Worm (Caenorhabditis elegans) whole organism, L4 larva: Measurements from ENCODE around the gene F55G11.10.

ENCODE experiments used
- D1046.2 ChIP-seq: fragments of 200-800 bp; sonication (Bioruptor generic); IDR thresholded peaks from 2 replicates; pipeline ENCODE4 v1.3.6; 2022; ENCODE audit warnings: missing genetic modification characterization, missing compliant biosample characterization
- F26F4.8 ChIP-seq: fragments of 200-800 bp; sonication (Bioruptor generic); conservative IDR thresholded peaks from 2 replicates; pipeline ENCODE4 v1.3.6; 2022; ENCODE audit warnings: missing genetic modification characterization, missing compliant biosample characterization
- F37D6.2 ChIP-seq: sonication (generic microtip); optimal IDR thresholded peaks from 2 replicates; lab custom pipeline; 2016; ENCODE audit warnings: mild to moderate bottlenecking, missing genetic modification characterization, missing compliant biosample characterization
- F44E2.7 ChIP-seq: fragments of 200-800 bp; sonication (Bioruptor generic); IDR thresholded peaks from 2 replicates; pipeline ENCODE4 v2.1.2; 2022; ENCODE audit warnings: missing genetic modification characterization, missing compliant biosample characterization
- T20F7.1 ChIP-seq: fragments of 200-800 bp; sonication (Bioruptor generic); optimal IDR thresholded peaks from 2 replicates; lab custom pipeline; 2018; ENCODE audit warnings: mild to moderate bottlenecking, missing genetic modification characterization, missing compliant biosample characterization
- ZK337.2 ChIP-seq: fragments of 200-800 bp; sonication (Bioruptor generic); IDR thresholded peaks from 2 replicates; pipeline ENCODE4 v1.3.6; 2022; ENCODE audit warnings: missing genetic modification reagents, missing genetic modification characterization, missing compliant biosample characterization
- ZK546.5 ChIP-seq, 2 experiments: sonication (generic microtip); optimal IDR thresholded peaks; 2 replicates each; lab custom pipeline; 2017; ENCODE audit warnings: missing biosample characterization in 2 of 2, missing genetic modification characterization in 2 of 2
- arid-1 ChIP-seq: fragments of 200-800 bp; sonication (Bioruptor generic); conservative IDR thresholded peaks from 2 replicates; pipeline ENCODE4 v1.3.6; 2022; ENCODE audit warnings: missing genetic modification reagents, missing genetic modification characterization, missing compliant biosample characterization
- ceh-20 ChIP-seq: fragments of 200-800 bp; sonication (Bioruptor generic); IDR thresholded peaks from 2 replicates; pipeline ENCODE4 v1.3.6; 2022; ENCODE audit warnings: missing genetic modification reagents, missing genetic modification characterization, missing compliant biosample characterization
- ceh-32 ChIP-seq: sonication (generic microtip); optimal IDR thresholded peaks from 2 replicates; lab custom pipeline; 2016; ENCODE audit warnings: mild to moderate bottlenecking, missing genetic modification characterization, missing compliant biosample characterization; ENCODE audit not compliant: poor library complexity
- ces-1 ChIP-seq: fragments of 150-350 bp; sonication (generic microtip); optimal IDR thresholded peaks from 4 replicates; lab custom pipeline; 2014; ENCODE audit warnings: missing biosample characterization, missing genetic modification reagents, missing genetic modification characterization
- daf-16 ChIP-seq, 3 experiments: sonication (generic microtip); optimal IDR thresholded peaks; 2 replicates each; lab custom pipeline; 2016 to 2017; ENCODE audit warnings: missing genetic modification characterization in 3 of 3, missing genetic modification reagents in 3 of 3, mild to moderate bottlenecking in 2 of 3, missing compliant biosample characterization in 2 of 3, missing biosample characterization in 1 of 3, moderate library complexity in 1 of 3
- daf-19 ChIP-seq: fragments of 200-800 bp; sonication (Bioruptor generic); conservative IDR thresholded peaks from 2 replicates; pipeline ENCODE4 v1.3.6; 2022; ENCODE audit warnings: missing genetic modification characterization, missing compliant biosample characterization
- dmd-6 ChIP-seq: fragments of 200-800 bp; sonication (Bioruptor generic); IDR thresholded peaks from 2 replicates; pipeline ENCODE4 v1.3.6; 2022; ENCODE audit warnings: missing genetic modification reagents, missing genetic modification characterization, missing compliant biosample characterization
- duxl-1 ChIP-seq: sonication (generic microtip); optimal IDR thresholded peaks from 2 replicates; lab custom pipeline; 2016; ENCODE audit warnings: mild to moderate bottlenecking, missing genetic modification characterization, moderate library complexity, missing compliant biosample characterization; ENCODE audit not compliant: poor library complexity
- dve-1 ChIP-seq: sonication (generic microtip); optimal IDR thresholded peaks from 2 replicates; lab custom pipeline; 2017; ENCODE audit warnings: antibody characterized with exemption, mild to moderate bottlenecking, missing genetic modification characterization, missing compliant biosample characterization; ENCODE audit not compliant: insufficient read depth
- fkh-10 ChIP-seq: fragments of 150-350 bp; optimal IDR thresholded peaks from 2 replicates; lab custom pipeline; 2014; ENCODE audit warnings: missing biosample characterization, missing genetic modification reagents, missing genetic modification characterization
- fos-1 ChIP-seq: fragments of 150-350 bp; optimal IDR thresholded peaks from 2 replicates; lab custom pipeline; 2014; ENCODE audit warnings: missing biosample characterization, missing genetic modification characterization
- hlh-11 ChIP-seq: fragments of 200-800 bp; sonication (Bioruptor generic); optimal IDR thresholded peaks from 2 replicates; lab custom pipeline; 2018; ENCODE audit warnings: mild to moderate bottlenecking, missing genetic modification characterization, missing compliant biosample characterization
- lin-13 ChIP-seq: fragments of 150-350 bp; optimal IDR thresholded peaks from 2 replicates; lab custom pipeline; 2014; ENCODE audit warnings: missing biosample characterization, missing genetic modification reagents, missing genetic modification characterization
- lin-29 ChIP-seq: fragments of 200-800 bp; sonication (Bioruptor generic); IDR thresholded peaks from 2 replicates; pipeline ENCODE4 v1.3.6; 2022; ENCODE audit warnings: missing genetic modification reagents, missing genetic modification characterization, missing compliant biosample characterization
- madf-5 ChIP-seq, 2 experiments: fragments of 200-800 bp; sonication (Bioruptor generic); IDR thresholded peaks; 2 replicates each; pipeline ENCODE4 v1.3.6; 2022; ENCODE audit warnings: missing compliant biosample characterization in 2 of 2, missing genetic modification characterization in 2 of 2
- madf-9 ChIP-seq: fragments of 200-800 bp; sonication (Bioruptor generic); conservative IDR thresholded peaks from 2 replicates; pipeline ENCODE4 v1.3.6; 2022; ENCODE audit warnings: missing genetic modification reagents, missing genetic modification characterization, missing compliant biosample characterization
- mep-1 ChIP-seq: fragments of 150-350 bp; sonication (generic microtip); optimal IDR thresholded peaks from 3 replicates; lab custom pipeline; 2014; ENCODE audit warnings: missing biosample characterization, missing genetic modification characterization
- mes-2 ChIP-seq: sonication (generic microtip); optimal IDR thresholded peaks from 2 replicates; lab custom pipeline; 2016; ENCODE audit warnings: missing genotype, mild to moderate bottlenecking, missing genetic modification characterization, missing compliant biosample characterization; ENCODE audit not compliant: poor library complexity, severe bottlenecking
- nhr-10 ChIP-seq: fragments of 150-350 bp; optimal IDR thresholded peaks from 2 replicates; lab custom pipeline; 2014; ENCODE audit warnings: missing biosample characterization, missing genetic modification characterization
- nhr-28 ChIP-seq: fragments of 150-350 bp; optimal IDR thresholded peaks from 2 replicates; lab custom pipeline; 2014; ENCODE audit warnings: missing biosample characterization, missing genetic modification characterization
- nhr-48 ChIP-seq: sonication (generic microtip); optimal IDR thresholded peaks from 2 replicates; lab custom pipeline; 2016; ENCODE audit warnings: mild to moderate bottlenecking, missing genetic modification characterization, missing compliant biosample characterization
- nhr-77 ChIP-seq: fragments of 150-350 bp; optimal IDR thresholded peaks from 2 replicates; lab custom pipeline; 2014; ENCODE audit warnings: missing biosample characterization, missing genetic modification characterization
- php-3 ChIP-seq: fragments of 200-800 bp; sonication (Bioruptor generic); IDR thresholded peaks from 2 replicates; pipeline ENCODE4 v1.3.6; 2022; ENCODE audit warnings: missing genetic modification reagents, missing genetic modification characterization, missing compliant biosample characterization
- pqm-1 ChIP-seq: sonication (generic microtip); optimal IDR thresholded peaks from 2 replicates; lab custom pipeline; 2017; ENCODE audit warnings: missing biosample characterization, missing genetic modification characterization
- saeg-2 ChIP-seq: fragments of 200-800 bp; sonication (Bioruptor generic); IDR thresholded peaks from 2 replicates; pipeline ENCODE4 v1.3.6; 2022; ENCODE audit warnings: missing genetic modification reagents, missing genetic modification characterization, missing compliant biosample characterization
- tag-97 ChIP-seq: fragments of 200-800 bp; sonication (Bioruptor generic); IDR thresholded peaks from 2 replicates; pipeline ENCODE4 v1.3.6; 2022; ENCODE audit warnings: missing genetic modification characterization, missing compliant biosample characterization
- unc-62 ChIP-seq, 3 experiments: fragments of 150-350 bp in 1 of 3; sonication (generic microtip); optimal IDR thresholded peaks in 2 of 3; peaks in 1 of 3; 1 replicate in 1 of 3; 2 replicates in 2 of 3; lab custom pipeline; 2014 to 2017; ENCODE audit warnings: missing biosample characterization in 3 of 3, missing genetic modification characterization in 3 of 3, missing genetic modification reagents in 3 of 3, missing genotype in 1 of 3
- zag-1 ChIP-seq: fragments of 150-350 bp; optimal IDR thresholded peaks from 2 replicates; lab custom pipeline; 2014; ENCODE audit warnings: missing biosample characterization, missing genetic modification characterization
- zfp-3 ChIP-seq: fragments of 200-800 bp; sonication (Bioruptor generic); conservative IDR thresholded peaks from 2 replicates; pipeline ENCODE4 v1.3.6; 2022; ENCODE audit warnings: missing genetic modification reagents, missing genetic modification characterization, missing compliant biosample characterization
- zip-11 ChIP-seq: fragments of 200-800 bp; sonication (Bioruptor generic); IDR thresholded peaks from 2 replicates; pipeline ENCODE4 v1.3.6; 2022; ENCODE audit warnings: missing genetic modification characterization, missing compliant biosample characterization
- zip-2 ChIP-seq: fragments of 150-350 bp; optimal IDR thresholded peaks from 2 replicates; lab custom pipeline; 2014; ENCODE audit warnings: missing biosample characterization, missing genetic modification characterization
- ztf-11 ChIP-seq: fragments of 150-350 bp; optimal IDR thresholded peaks from 2 replicates; lab custom pipeline; 2014; ENCODE audit warnings: missing biosample characterization, missing genetic modification characterization
- ztf-7 ChIP-seq: fragments of 150-350 bp; optimal IDR thresholded peaks from 2 replicates; lab custom pipeline; 2014; ENCODE audit warnings: missing biosample characterization, missing genetic modification characterization

F55G11.10 gene

ce11 chrIV:12909871-12910270, 38.7 kb upstream of the F55G11.10 start, which contains the start of gene K08D8.4:
K08D8.4 (minus strand) TSS chrIV:12909998.
- TF ChIP-seq F44E2.7 (no peak), zag-1 (no peak), F37D6.2 (tag; lab: Kevin White, UChicago) (no peak), ZK546.5 (tag; optimal IDR thresholded peaks at IDR 0.05; lab: Kevin White, UChicago) (no peak), php-3 (GFP tag; lab: Robert Waterston, UW) (no peak), madf-9 (GFP tag; lab: Robert Waterston, UW) (no peak), arid-1 (GFP tag; lab: Robert Waterston, UW) (no peak), duxl-1 (no peak), mep-1 (tag; lab: Kevin White, UChicago) (no peak), ces-1 (GFP tag; lab: Kevin White, UChicago) (no peak), F26F4.8 (GFP tag; lab: Robert Waterston, UW) (no peak), T20F7.1 (GFP tag; lab: Kevin White, UChicago) (no peak), nhr-28 (peak; percentile 32), fkh-10 (no peak), nhr-10 (no peak), ZK337.2 (GFP tag; lab: Robert Waterston, UW) (no peak), zfp-3 (no peak), daf-19 (GFP tag; lab: Robert Waterston, UW) (no peak), lin-29 (GFP tag; lab: Robert Waterston, UW) (no peak), ceh-32 (tag; lab: Kevin White, UChicago) (no peak), ceh-20 (GFP tag; lab: Robert Waterston, UW) (no peak), hlh-11 (tag; lab: Kevin White, UChicago) (peak; percentile 22), tag-97 (GFP tag; lab: Robert Waterston, UW) (no peak), dmd-6 (GFP tag; lab: Robert Waterston, UW) (peak; percentile 78), saeg-2 (GFP tag; lab: Robert Waterston, UW) (no peak), nhr-77 (tag; lab: Kevin White, UChicago) (no peak), zip-2 (tag; lab: Kevin White, UChicago) (no peak), daf-16 (GFP tag; optimal IDR thresholded peaks at IDR 0.05; lab: Kevin White, UChicago) (no peak), daf-16 (tag; optimal IDR thresholded peaks at IDR 0.05; lab: Kevin White, UChicago) (peak; percentile 16), fos-1 (no peak), madf-5 (GFP tag; IDR thresholded peaks at IDR 0.05; lab: Robert Waterston, UW) (no peak), pqm-1 (tag; lab: Kevin White, UChicago) (peak; percentile 70), zip-11 (GFP tag; lab: Robert Waterston, UW) (no peak), dve-1 (tag; lab: Kevin White, UChicago) (peak; percentile 15)
- TF ChIP-seq, all 104 proteins: peak for 6

- TF ChIP-seq nhr-28 (peak; percentile 49), hlh-11 (tag; lab: Kevin White, UChicago) (peak; percentile 7), nhr-48 (tag; lab: Kevin White, UChicago) (no peak), ztf-7 (no peak), pqm-1 (tag; lab: Kevin White, UChicago) (peak; percentile 44), ztf-11 (no peak), dmd-6 (GFP tag; lab: Robert Waterston, UW) (peak; percentile 70), mes-2 (no peak)
Observed at ce11 chrIV:12911990-12912389, 36.6 kb upstream of the F55G11.10 start, which contains the start of gene K08D8.5. K08D8.5 (minus strand) TSS chrIV:12912129.

- TF ChIP-seq lin-13 (GFP tag; lab: Kevin White, UChicago) (no peak), unc-62 (GFP tag; optimal IDR thresholded peaks at IDR 0.05 in 1 of 2; lab: Kevin White, UChicago) (peak in 1 of 2 experiments; percentile 97), unc-62 (tag; optimal IDR thresholded peaks at IDR 0.05; lab: Kevin White, UChicago) (no peak), D1046.2 (GFP tag; lab: Robert Waterston, UW) (no peak)
Observed at ce11 chrIV:12914532-12915019, 34.0 kb upstream of the F55G11.10 start, which contains the start of gene irg-6. irg-6 (minus strand) TSS chrIV:12914969.
